Worm (Caenorhabditis elegans) whole organism, mixed stage, embryonic: ENCODE measurements around the gene skpt-1.
A peak's percentile ranks its signal among the peaks of the same experiment; 100 is the strongest.

Experiments used
- M03D4.4 ChIP-seq: sonication (generic microtip); optimal IDR thresholded peaks from 2 replicates; lab custom pipeline; 2017; ENCODE audit warnings: mild to moderate bottlenecking, missing genetic modification characterization, missing compliant biosample characterization
- blmp-1 ChIP-seq: fragments of 150-350 bp; optimal IDR thresholded peaks from 2 replicates; lab custom pipeline; 2014; ENCODE audit warnings: missing biosample characterization, missing genetic modification characterization
- ceh-39 ChIP-seq: fragments of 150-350 bp; optimal IDR thresholded peaks from 2 replicates; lab custom pipeline; 2014; ENCODE audit warnings: missing biosample characterization, missing genetic modification characterization
- ceh-43 ChIP-seq: fragments of 200-800 bp; sonication (Bioruptor generic); optimal IDR thresholded peaks from 2 replicates; lab custom pipeline; 2018; ENCODE audit warnings: mild to moderate bottlenecking, missing genetic modification characterization, moderate library complexity, missing compliant biosample characterization
- ceh-83 ChIP-seq: fragments of 200-800 bp; sonication (Bioruptor generic); optimal IDR thresholded peaks from 2 replicates; lab custom pipeline; 2018; ENCODE audit warnings: mild to moderate bottlenecking, missing genetic modification characterization, missing compliant biosample characterization
- ces-1 ChIP-seq: fragments of 150-350 bp; optimal IDR thresholded peaks from 2 replicates; lab custom pipeline; 2014; ENCODE audit warnings: missing biosample characterization, missing genetic modification reagents, missing genetic modification characterization
- cnd-1 ChIP-seq: fragments of 200-800 bp; sonication (Bioruptor generic); optimal IDR thresholded peaks from 2 replicates; lab custom pipeline; 2018; ENCODE audit warnings: mild to moderate bottlenecking, missing genetic modification characterization, missing compliant biosample characterization
- drap-1 ChIP-seq: fragments of 200-800 bp; sonication (Bioruptor generic); optimal IDR thresholded peaks from 3 replicates; lab custom pipeline; 2018; ENCODE audit warnings: mild to moderate bottlenecking, missing genetic modification characterization, missing compliant biosample characterization
- elt-1 ChIP-seq: sonication (generic microtip); optimal IDR thresholded peaks from 2 replicates; lab custom pipeline; 2017; ENCODE audit warnings: missing genetic modification characterization, mild to moderate bottlenecking, missing compliant biosample characterization, antibody characterized with exemption, moderate library complexity, borderline replicate concordance; ENCODE audit not compliant: insufficient read depth
- elt-3 ChIP-seq: fragments of 150-350 bp; optimal IDR thresholded peaks from 2 replicates; lab custom pipeline; 2014; ENCODE audit warnings: missing biosample characterization, missing genetic modification characterization
- flh-1 ChIP-seq: fragments of 200-800 bp; sonication (Bioruptor generic); optimal IDR thresholded peaks from 2 replicates; lab custom pipeline; 2018; ENCODE audit warnings: mild to moderate bottlenecking, missing genetic modification characterization, moderate library complexity, missing compliant biosample characterization
- ham-2 ChIP-seq: fragments of 200-800 bp; sonication (Bioruptor generic); optimal IDR thresholded peaks from 2 replicates; lab custom pipeline; 2018; ENCODE audit warnings: mild to moderate bottlenecking, missing genetic modification characterization, missing compliant biosample characterization
- hlh-1 ChIP-seq: fragments of 150-350 bp; optimal IDR thresholded peaks from 2 replicates; lab custom pipeline; 2014; ENCODE audit warnings: missing biosample characterization, missing genetic modification reagents, missing genetic modification characterization
- lin-13 ChIP-seq: fragments of 150-350 bp; optimal IDR thresholded peaks from 2 replicates; lab custom pipeline; 2014; ENCODE audit warnings: missing biosample characterization, missing genetic modification characterization
- lin-32 ChIP-seq: fragments of 200-800 bp; sonication (Bioruptor generic); optimal IDR thresholded peaks from 2 replicates; lab custom pipeline; 2018; ENCODE audit warnings: mild to moderate bottlenecking, missing genetic modification characterization, missing compliant biosample characterization
- lsy-2 ChIP-seq: fragments of 150-350 bp; optimal IDR thresholded peaks from 2 replicates; lab custom pipeline; 2014; ENCODE audit warnings: missing biosample characterization, missing genetic modification characterization
- mab-5 ChIP-seq: fragments of 150-350 bp; optimal IDR thresholded peaks from 2 replicates; lab custom pipeline; 2014; ENCODE audit warnings: missing biosample characterization, missing genetic modification characterization
- mep-1 ChIP-seq: fragments of 150-350 bp; optimal IDR thresholded peaks from 2 replicates; lab custom pipeline; 2017; ENCODE audit warnings: missing biosample characterization, missing genetic modification reagents, missing genetic modification characterization, inconsistent platforms
- mls-2 ChIP-seq: sonication (generic microtip); optimal IDR thresholded peaks from 2 replicates; lab custom pipeline; 2016; ENCODE audit warnings: mild to moderate bottlenecking, missing genetic modification characterization, moderate library complexity, missing compliant biosample characterization
- nhr-12 ChIP-seq: fragments of 150-350 bp; optimal IDR thresholded peaks from 2 replicates; lab custom pipeline; 2014; ENCODE audit warnings: missing biosample characterization, missing genetic modification characterization
- nhr-2 ChIP-seq: fragments of 150-350 bp; optimal IDR thresholded peaks from 2 replicates; lab custom pipeline; 2014; ENCODE audit warnings: missing biosample characterization, missing genetic modification characterization
- nhr-237 ChIP-seq: fragments of 150-350 bp; optimal IDR thresholded peaks from 2 replicates; lab custom pipeline; 2014; ENCODE audit warnings: missing biosample characterization, missing genetic modification characterization
- nhr-28 ChIP-seq: fragments of 150-350 bp; optimal IDR thresholded peaks from 2 replicates; lab custom pipeline; 2014; ENCODE audit warnings: missing biosample characterization, missing genetic modification characterization
- nhr-76 ChIP-seq: sonication (generic microtip); optimal IDR thresholded peaks from 2 replicates; lab custom pipeline; 2017; ENCODE audit warnings: missing biosample characterization, missing genetic modification characterization
- pha-4 ChIP-seq: fragments of 150-350 bp; optimal IDR thresholded peaks from 2 replicates; lab custom pipeline; 2018; ENCODE audit warnings: missing biosample characterization, missing genetic modification reagents, missing genetic modification characterization
- sem-2 ChIP-seq: fragments of 200-800 bp; sonication (Bioruptor generic); optimal IDR thresholded peaks from 2 replicates; lab custom pipeline; 2018; ENCODE audit warnings: mild to moderate bottlenecking, missing genetic modification characterization, missing compliant biosample characterization
- snpc-4 ChIP-seq: fragments of 150-350 bp; optimal IDR thresholded peaks from 2 replicates; lab custom pipeline; 2014; ENCODE audit warnings: missing biosample characterization, missing genetic modification characterization
- sptf-1 ChIP-seq: sonication (generic microtip); optimal IDR thresholded peaks from 2 replicates; lab custom pipeline; 2017; ENCODE audit warnings: mild to moderate bottlenecking, missing genetic modification characterization, moderate library complexity, missing compliant biosample characterization
- tbx-8 ChIP-seq: fragments of 200-800 bp; sonication (Bioruptor generic); optimal IDR thresholded peaks from 2 replicates; lab custom pipeline; 2018; ENCODE audit warnings: mild to moderate bottlenecking, missing genetic modification characterization, moderate library complexity, missing compliant biosample characterization
- unc-120 ChIP-seq: sonication (generic microtip); optimal IDR thresholded peaks from 2 replicates; lab custom pipeline; 2017; ENCODE audit warnings: missing genetic modification characterization, missing compliant biosample characterization; ENCODE audit not compliant: poor library complexity, severe bottlenecking
- unc-39 ChIP-seq: fragments of 150-350 bp; optimal IDR thresholded peaks from 2 replicates; lab custom pipeline; 2014; ENCODE audit warnings: missing biosample characterization, missing genetic modification characterization
- unc-62 ChIP-seq: fragments of 150-350 bp; optimal IDR thresholded peaks from 2 replicates; lab custom pipeline; 2014; ENCODE audit warnings: missing biosample characterization, missing genetic modification reagents, missing genetic modification characterization
- zip-8 ChIP-seq: fragments of 150-350 bp; optimal IDR thresholded peaks from 2 replicates; lab custom pipeline; 2014; ENCODE audit warnings: missing biosample characterization, missing genetic modification characterization

Gene skpt-1

ce11 chrIII:5450430-5450829, 2.2 kb upstream of the skpt-1 start, which contains the start of gene paa-1:
Gene paa-1 (plus strand): TSS chrIII:5450730.
- no peak for TF ChIP-seq sem-2 (GFP tag; lab: Kevin White, UChicago)
- TF ChIP-seq cnd-1 (tag; lab: Kevin White, UChicago): no peak
- TF ChIP-seq lin-32: no peak
- no peak for TF ChIP-seq ces-1 (GFP tag; lab: Kevin White, UChicago)
- TF ChIP-seq unc-62 (GFP tag; lab: Kevin White, UChicago): no peak
- no peak for TF ChIP-seq M03D4.4 (tag; lab: Kevin White, UChicago)
- TF ChIP-seq nhr-76 (tag; lab: Kevin White, UChicago): no peak
- TF ChIP-seq nhr-2 (tag; lab: Kevin White, UChicago): no peak
- TF ChIP-seq mab-5 (tag; lab: Kevin White, UChicago): no peak

- TF ChIP-seq hlh-1 (tag; lab: Kevin White, UChicago) (peak; percentile 87), ces-1 (GFP tag; lab: Kevin White, UChicago) (peak; percentile 30), mep-1 (peak; percentile 28), unc-120 (tag; lab: Kevin White, UChicago) (peak; percentile 70), ham-2 (GFP tag; lab: Kevin White, UChicago) (no peak), lsy-2 (tag; lab: Kevin White, UChicago) (peak; percentile 49), lin-13 (peak; percentile 11), lin-32 (no peak), unc-62 (GFP tag; lab: Kevin White, UChicago) (no peak), nhr-28 (tag; lab: Kevin White, UChicago) (no peak)
Measured at ce11 chrIII:5449762-5450308, 1.6 kb upstream of the skpt-1 start, which contains the start of gene F48E8.8. Gene F48E8.8 (minus strand): TSS chrIII:5449812.

ce11 chrIII:5442711-5443253, 5.4 kb downstream of the skpt-1 start, which contains the start of the genes T24G10.2 and disl-2:
Gene T24G10.2 (minus strand): TSS chrIII:5442761.
Gene disl-2 (plus strand): TSS chrIII:5443167.
- TF ChIP-seq drap-1 (GFP tag; lab: Kevin White, UChicago) (no peak), unc-39 (no peak), blmp-1 (no peak), unc-62 (GFP tag; lab: Kevin White, UChicago) (no peak), sptf-1 (tag; lab: Kevin White, UChicago) (no peak), ces-1 (GFP tag; lab: Kevin White, UChicago) (peak; percentile 49), ham-2 (GFP tag; lab: Kevin White, UChicago) (no peak), pha-4 (tag; lab: Kevin White, UChicago) (peak; percentile 72), lin-13 (peak; percentile 62), ceh-43 (no peak), tbx-8 (GFP tag; lab: Kevin White, UChicago) (no peak), elt-3 (no peak), mep-1 (no peak), nhr-28 (tag; lab: Kevin White, UChicago) (no peak), nhr-76 (tag; lab: Kevin White, UChicago) (no peak), nhr-12 (no peak), mls-2 (no peak), mab-5 (tag; lab: Kevin White, UChicago) (no peak), sem-2 (GFP tag; lab: Kevin White, UChicago) (no peak), cnd-1 (tag; lab: Kevin White, UChicago) (no peak), nhr-237 (tag; lab: Kevin White, UChicago) (no peak), lin-32 (no peak), snpc-4 (tag; lab: Kevin White, UChicago) (no peak), flh-1 (no peak), M03D4.4 (tag; lab: Kevin White, UChicago) (no peak), unc-120 (tag; lab: Kevin White, UChicago) (peak; percentile 22), nhr-2 (tag; lab: Kevin White, UChicago) (no peak), elt-1 (tag; lab: Kevin White, UChicago) (no peak), lsy-2 (tag; lab: Kevin White, UChicago) (peak; percentile 97)

- TF ChIP-seq unc-62 (GFP tag; lab: Kevin White, UChicago) (no peak), sptf-1 (tag; lab: Kevin White, UChicago) (no peak), zip-8 (tag; lab: Kevin White, UChicago) (no peak), unc-120 (tag; lab: Kevin White, UChicago) (no peak), lin-13 (no peak), ceh-83 (no peak), mab-5 (tag; lab: Kevin White, UChicago) (no peak), ceh-39 (no peak), mep-1 (no peak), lsy-2 (tag; lab: Kevin White, UChicago) (no peak), blmp-1 (no peak), nhr-76 (tag; lab: Kevin White, UChicago) (no peak), unc-39 (no peak), drap-1 (GFP tag; lab: Kevin White, UChicago) (no peak), nhr-12 (no peak), mls-2 (no peak), nhr-2 (tag; lab: Kevin White, UChicago) (no peak)
Measured at ce11 chrIII:5440540-5440939, 7.7 kb downstream of the skpt-1 start, which contains the start of gene W03A5.6. Gene W03A5.6 (minus strand): TSS chrIII:5440640.
